Fruit fly (Drosophila melanogaster) whole organism, prepupa: ENCODE results near the gene HisRS.

Source experiments
- Blimp-1 ChIP-seq: fragments of 200-800 bp; sonication (Bioruptor generic); optimal IDR thresholded peaks from 3 replicates; lab custom pipeline; 2017; ENCODE audit warnings: missing biosample characterization, missing genetic modification characterization, mild to moderate bottlenecking, moderate library complexity, missing genetic modification reagents
- CG10669 ChIP-seq: fragments of 200-800 bp; sonication (Bioruptor generic); optimal IDR thresholded peaks from 3 replicates; lab custom pipeline; 2018; ENCODE audit warnings: missing biosample characterization, mild to moderate bottlenecking, missing genetic modification characterization, moderate library complexity
- CG11294 ChIP-seq: fragments of 200-800 bp; sonication (Bioruptor generic); IDR thresholded peaks from 2 replicates; pipeline ENCODE4 v1.3.6; 2022; ENCODE audit warnings: missing biosample characterization, missing genetic modification characterization
- CG11762 ChIP-seq: fragments of 200-800 bp; sonication (Bioruptor generic); optimal IDR thresholded peaks from 3 replicates; lab custom pipeline; 2016; ENCODE audit warnings: missing biosample characterization, missing genetic modification characterization; ENCODE audit not compliant: insufficient read depth
- CG11902 ChIP-seq: fragments of 200-800 bp; sonication (Bioruptor generic); optimal IDR thresholded peaks from 3 replicates; lab custom pipeline; 2016; ENCODE audit warnings: missing biosample characterization, missing genetic modification characterization
- CG16779 ChIP-seq: fragments of 200-800 bp; sonication (Bioruptor generic); optimal IDR thresholded peaks from 3 replicates; lab custom pipeline; 2017; ENCODE audit warnings: missing biosample characterization, mild to moderate bottlenecking, missing genetic modification characterization
- CG3032 ChIP-seq: fragments of 200-800 bp; optimal IDR thresholded peaks from 2 replicates; lab custom pipeline; 2019; ENCODE audit warnings: missing biosample characterization, mild to moderate bottlenecking, missing genetic modification characterization, moderate library complexity
- CG3919 ChIP-seq: fragments of 200-800 bp; sonication (Bioruptor generic); optimal IDR thresholded peaks from 3 replicates; lab custom pipeline; 2016; ENCODE audit warnings: missing biosample characterization, missing genetic modification characterization
- CG4318 ChIP-seq: fragments of 200-800 bp; sonication (Bioruptor generic); optimal IDR thresholded peaks from 3 replicates; lab custom pipeline; 2017; ENCODE audit warnings: missing biosample characterization, mild to moderate bottlenecking, missing genetic modification characterization
- CG6163 ChIP-seq: fragments of 200-800 bp; sonication (Bioruptor generic); IDR thresholded peaks from 3 replicates; pipeline ENCODE4 v1.3.6; 2022; ENCODE audit warnings: missing biosample characterization, missing genetic modification characterization
- CG7368 ChIP-seq: fragments of 200-800 bp; sonication (Bioruptor generic); optimal IDR thresholded peaks from 3 replicates; lab custom pipeline; 2016; ENCODE audit warnings: missing biosample characterization, missing genetic modification characterization
- CG8319 ChIP-seq: fragments of 200-800 bp; sonication (Bioruptor generic); optimal IDR thresholded peaks from 3 replicates; lab custom pipeline; 2016; ENCODE audit warnings: missing biosample characterization, missing genetic modification characterization
- CG8632 ChIP-seq: fragments of 200-800 bp; sonication (Bioruptor generic); optimal IDR thresholded peaks from 3 replicates; lab custom pipeline; 2016; ENCODE audit warnings: missing biosample characterization, missing genetic modification characterization
- Eip75B ChIP-seq: fragments of 200-800 bp; sonication (Bioruptor generic); optimal IDR thresholded peaks from 3 replicates; lab custom pipeline; 2016; ENCODE audit warnings: missing biosample characterization, missing genetic modification characterization
- Eip78C ChIP-seq: fragments of 200-800 bp; sonication (Bioruptor generic); peaks from one replicate; lab custom pipeline; 2016; ENCODE audit warnings: missing biosample characterization, missing genetic modification characterization
- Eip93F ChIP-seq: fragments of 200-800 bp; sonication (Bioruptor generic); optimal IDR thresholded peaks from 2 replicates; lab custom pipeline; 2016; ENCODE audit warnings: missing biosample characterization, mild to moderate bottlenecking, missing genetic modification characterization
- Ets21C ChIP-seq: fragments of 200-800 bp; sonication (Bioruptor generic); optimal IDR thresholded peaks from 3 replicates; lab custom pipeline; 2016; ENCODE audit warnings: missing biosample characterization, missing genetic modification characterization
- Ets96B ChIP-seq: fragments of 200-800 bp; optimal IDR thresholded peaks from 2 replicates; lab custom pipeline; 2019; ENCODE audit warnings: missing biosample characterization, mild to moderate bottlenecking, missing genetic modification characterization, moderate library complexity
- Hr38 ChIP-seq: sonication (Bioruptor generic); optimal IDR thresholded peaks from 2 replicates; lab custom pipeline; 2016; ENCODE audit warnings: missing biosample characterization, missing genetic modification characterization
- Hr39 ChIP-seq: fragments of 200-800 bp; sonication (Bioruptor generic); optimal IDR thresholded peaks from 2 replicates; lab custom pipeline; 2016; ENCODE audit warnings: missing biosample characterization, missing genetic modification characterization
- Hr4 ChIP-seq: fragments of 200-800 bp; sonication (Bioruptor generic); optimal IDR thresholded peaks from 3 replicates; lab custom pipeline; 2016; ENCODE audit warnings: missing biosample characterization, missing genetic modification characterization
- Met ChIP-seq: fragments of 200-800 bp; sonication (Bioruptor generic); optimal IDR thresholded peaks from 3 replicates; lab custom pipeline; 2016; ENCODE audit warnings: missing biosample characterization, missing genetic modification characterization
- OdsH ChIP-seq: fragments of 200-800 bp; sonication (Bioruptor generic); optimal IDR thresholded peaks from 3 replicates; lab custom pipeline; 2016; ENCODE audit warnings: missing biosample characterization, missing genetic modification characterization
- Sox14 ChIP-seq: fragments of 200-800 bp; sonication (Bioruptor generic); optimal IDR thresholded peaks from 3 replicates; lab custom pipeline; 2016; ENCODE audit warnings: missing biosample characterization, missing genetic modification characterization
- Sox15 ChIP-seq: fragments of 200-800 bp; sonication (Bioruptor generic); optimal IDR thresholded peaks from 3 replicates; lab custom pipeline; 2016; ENCODE audit warnings: missing biosample characterization, missing genetic modification characterization
- achi ChIP-seq: fragments of 200-800 bp; sonication (Bioruptor generic); optimal IDR thresholded peaks from 3 replicates; lab custom pipeline; 2016; ENCODE audit warnings: missing biosample characterization, missing genetic modification characterization
- cyc ChIP-seq: fragments of 200-800 bp; sonication (Bioruptor generic); optimal IDR thresholded peaks from 3 replicates; lab custom pipeline; 2016; ENCODE audit warnings: missing biosample characterization, missing genetic modification characterization
- eg ChIP-seq: fragments of 200-800 bp; sonication (Bioruptor generic); IDR thresholded peaks from 3 replicates; pipeline ENCODE4 v1.3.6; 2022; ENCODE audit warnings: missing biosample characterization, missing genetic modification characterization
- esn ChIP-seq: fragments of 200-800 bp; sonication (Bioruptor generic); optimal IDR thresholded peaks from 2 replicates; lab custom pipeline; 2016; ENCODE audit warnings: missing biosample characterization, mild to moderate bottlenecking, missing genetic modification characterization, moderate library complexity
- fd59A ChIP-seq: fragments of 200-800 bp; sonication (Bioruptor generic); optimal IDR thresholded peaks from 2 replicates; lab custom pipeline; 2017; ENCODE audit warnings: missing biosample characterization, mild to moderate bottlenecking, missing genetic modification characterization, missing genetic modification reagents
- fd85E ChIP-seq: fragments of 200-800 bp; sonication (Bioruptor generic); optimal IDR thresholded peaks from 3 replicates; lab custom pipeline; 2016; ENCODE audit warnings: missing biosample characterization, missing genetic modification characterization
- fkh ChIP-seq: fragments of 200-800 bp; sonication (Bioruptor generic); optimal IDR thresholded peaks from 3 replicates; lab custom pipeline; 2017; ENCODE audit warnings: missing biosample characterization, mild to moderate bottlenecking, missing genetic modification characterization, moderate library complexity
- net ChIP-seq: fragments of 200-800 bp; sonication (Bioruptor generic); optimal IDR thresholded peaks from 3 replicates; lab custom pipeline; 2016; ENCODE audit warnings: missing biosample characterization, missing genetic modification characterization
- pdm3 ChIP-seq: fragments of 200-800 bp; sonication (Bioruptor generic); optimal IDR thresholded peaks from 3 replicates; lab custom pipeline; 2016; ENCODE audit warnings: missing biosample characterization, missing genetic modification characterization
- salr ChIP-seq, 2 experiments: fragments of 200-800 bp; sonication (Bioruptor generic); optimal IDR thresholded peaks; 3 replicates each; lab custom pipeline; 2016 to 2018; ENCODE audit warnings: missing biosample characterization in 2 of 2, missing genetic modification characterization in 2 of 2, mild to moderate bottlenecking in 1 of 2
- ss ChIP-seq, 2 experiments: fragments of 200-800 bp; sonication (Bioruptor generic); optimal IDR thresholded peaks; 2 replicates in 1 of 2; 3 replicates in 1 of 2; lab custom pipeline; 2017 to 2018; ENCODE audit warnings: mild to moderate bottlenecking in 2 of 2, missing biosample characterization in 2 of 2, missing genetic modification characterization in 2 of 2, moderate library complexity in 1 of 2
- svp ChIP-seq: fragments of 200-800 bp; sonication (Bioruptor generic); peaks from one replicate; lab custom pipeline; 2016; ENCODE audit warnings: missing biosample characterization, missing genetic modification characterization
- topi ChIP-seq: fragments of 200-800 bp; sonication (Bioruptor generic); optimal IDR thresholded peaks from 3 replicates; lab custom pipeline; 2016; ENCODE audit warnings: missing biosample characterization, missing genetic modification characterization
- vri ChIP-seq: fragments of 200-800 bp; sonication (Bioruptor generic); optimal IDR thresholded peaks from 3 replicates; lab custom pipeline; 2016; ENCODE audit warnings: missing biosample characterization, mild to moderate bottlenecking, missing genetic modification characterization

The HisRS gene

DNA sequence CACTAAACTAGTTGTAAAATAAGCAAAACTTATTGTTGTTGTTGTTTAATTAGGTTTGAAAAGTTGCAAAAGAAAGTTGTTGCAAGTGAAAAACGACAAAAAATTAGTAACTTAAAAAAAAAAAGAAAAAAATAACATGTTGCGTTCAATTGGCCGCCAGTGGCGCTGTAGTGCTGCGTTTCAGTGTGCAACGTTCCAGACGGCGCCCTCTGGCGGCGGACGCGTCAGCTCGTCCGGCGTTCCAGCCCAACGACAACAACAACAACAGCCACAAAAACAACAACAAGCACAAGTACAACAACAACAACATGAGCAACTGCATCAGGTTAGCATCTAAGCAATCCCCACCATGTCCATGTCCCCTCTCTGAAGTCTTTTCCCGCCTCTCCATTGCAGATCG, 2.2 kb downstream of the HisRS start (continued):
- no peak for TF ChIP-seq Ets96B
- TF ChIP-seq CG6163 (GFP tag; lab: Robert Waterston, UW) = peak; percentile 58; the same call in 2 of the 3 replicates
- no peak for TF ChIP-seq Eip93F (GFP tag; lab: Kevin White, UChicago)
- peak in 1 of 2 experiments; percentile 19 for TF ChIP-seq ss (GFP tag; optimal IDR thresholded peaks at IDR 0.05; lab: Kevin White, UChicago)
- peak; percentile 7 for TF ChIP-seq net (GFP tag; lab: Kevin White, UChicago)
- TF ChIP-seq CG10669 (GFP tag; lab: Kevin White, UChicago) = no peak
- peak; percentile 14 for TF ChIP-seq Met (GFP tag; lab: Kevin White, UChicago)
- TF ChIP-seq CG8632 (GFP tag; lab: Kevin White, UChicago) = no peak
- TF ChIP-seq CG3919 (GFP tag; lab: Kevin White, UChicago) = no peak
- peak; percentile 58 for TF ChIP-seq eg (GFP tag; lab: Robert Waterston, UW)
- TF ChIP-seq salr (GFP tag; optimal IDR thresholded peaks at IDR 0.05; lab: Kevin White, UChicago) = no peak
- TF ChIP-seq Blimp-1 (GFP tag; lab: Kevin White, UChicago) = no peak
- TF ChIP-seq Sox14 = no peak
- no peak for TF ChIP-seq cyc (GFP tag; lab: Kevin White, UChicago)
- TF ChIP-seq CG11294 (GFP tag; lab: Robert Waterston, UW) = no peak
- peak; percentile 7 for TF ChIP-seq Hr39
- TF ChIP-seq CG11762 (GFP tag; lab: Kevin White, UChicago) = no peak
- no peak for TF ChIP-seq CG7368 (GFP tag; lab: Kevin White, UChicago)
- no peak for TF ChIP-seq topi (GFP tag; lab: Kevin White, UChicago)
- TF ChIP-seq fd59A = no peak
- peak; percentile 78 for TF ChIP-seq Eip78C (GFP tag; lab: Kevin White, UChicago)
- no peak for TF ChIP-seq CG11902 (GFP tag; lab: Kevin White, UChicago)
- peak; percentile 18 for TF ChIP-seq Hr4 (GFP tag; lab: Kevin White, UChicago)
- peak; percentile 30 for TF ChIP-seq pdm3 (GFP tag; lab: Kevin White, UChicago)

- no peak for TF ChIP-seq Ets21C (GFP tag; lab: Kevin White, UChicago)
- peak; percentile 15 for TF ChIP-seq Eip78C (GFP tag; lab: Kevin White, UChicago)
Measured at dm6 chrX:18520360-18520759, 5.1 kb downstream of the HisRS start.

dm6 chrX:18522395-18523104, 7.3 kb downstream of the HisRS start, which contains the start of gene CG6481:
TSS of gene CG6481 (minus strand) at chrX:18522445.
- TF ChIP-seq salr (GFP tag; optimal IDR thresholded peaks at IDR 0.05; lab: Kevin White, UChicago) (no peak), Eip78C (GFP tag; lab: Kevin White, UChicago) (peak; percentile 56), eg (GFP tag; lab: Robert Waterston, UW) (0 out of 3 replicates have a peak, but pooled peaks have one; percentile 16)
- TF ChIP-seq, all 60 proteins: peak for 2

DNA sequence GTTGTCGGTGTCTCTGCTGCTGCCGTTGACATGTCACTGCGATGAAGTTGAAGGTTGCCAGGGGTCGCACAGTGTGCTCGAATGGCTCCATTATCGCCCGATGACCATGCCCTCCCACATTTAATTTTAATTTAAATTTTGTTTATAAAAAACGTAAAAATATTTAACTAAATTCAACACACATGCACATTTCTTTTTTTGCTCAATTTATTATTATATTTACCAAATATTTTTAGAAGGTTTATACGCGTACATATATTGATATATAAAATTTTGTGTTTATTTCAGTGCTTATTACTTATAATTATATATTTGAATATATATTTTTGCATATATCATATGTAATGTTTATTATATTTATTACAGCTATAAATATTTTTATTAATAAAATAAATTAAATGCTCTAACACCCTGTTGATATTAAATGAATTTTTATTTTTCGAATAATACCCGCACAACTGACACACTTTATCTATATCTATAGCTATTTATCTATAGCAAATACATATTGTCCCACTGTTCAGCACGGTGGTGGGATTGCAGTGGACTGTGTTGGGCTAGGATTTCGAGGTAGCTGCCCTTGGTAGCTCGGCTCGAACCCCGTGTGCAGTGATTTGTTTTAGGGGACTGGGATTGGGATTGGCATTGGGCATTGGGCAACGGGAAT, 8.1 kb downstream of the HisRS start:
- TF ChIP-seq Hr4 (GFP tag; lab: Kevin White, UChicago) = no peak
- peak; percentile 59 for TF ChIP-seq svp (GFP tag; lab: Kevin White, UChicago)
- peak; percentile 35 for TF ChIP-seq Eip78C (GFP tag; lab: Kevin White, UChicago)

dm6 chrX:18524594-18525266, 9.5 kb downstream of the HisRS start:
- TF ChIP-seq CG8319 (no peak), fd59A (peak; percentile 40), Sox15 (peak; percentile 14), vri (GFP tag; lab: Kevin White, UChicago) (no peak), CG3032 (tag; lab: Kevin White, UChicago) (peak; percentile 49), ss (GFP tag; optimal IDR thresholded peaks at IDR 0.05; lab: Kevin White, UChicago) (peak; percentile 48 to 62), Hr38 (GFP tag; lab: Kevin White, UChicago) (no peak), OdsH (GFP tag; lab: Kevin White, UChicago) (peak; percentile 37), achi (GFP tag; lab: Kevin White, UChicago) (peak; percentile 33), cyc (GFP tag; lab: Kevin White, UChicago) (peak; percentile 4), CG11294 (GFP tag; lab: Robert Waterston, UW) (no peak), CG4318 (GFP tag; lab: Kevin White, UChicago) (no peak), fkh (GFP tag; lab: Kevin White, UChicago) (no peak), CG16779 (tag; lab: Kevin White, UChicago) (peak; percentile 12), fd85E (GFP tag; lab: Kevin White, UChicago) (no peak), Ets96B (peak; percentile 46), esn (GFP tag; lab: Kevin White, UChicago) (peak; percentile 41), pdm3 (GFP tag; lab: Kevin White, UChicago) (peak; percentile 47), Eip75B (GFP tag; lab: Kevin White, UChicago) (peak; percentile 51), CG6163 (GFP tag; lab: Robert Waterston, UW) (no peak)
